Fruit fly (Drosophila melanogaster): Measurements from ENCODE around the gene CG7573.
A peak's percentile ranks its signal among the peaks of the same experiment; 100 is the strongest.

Gene CG7573

DNA sequence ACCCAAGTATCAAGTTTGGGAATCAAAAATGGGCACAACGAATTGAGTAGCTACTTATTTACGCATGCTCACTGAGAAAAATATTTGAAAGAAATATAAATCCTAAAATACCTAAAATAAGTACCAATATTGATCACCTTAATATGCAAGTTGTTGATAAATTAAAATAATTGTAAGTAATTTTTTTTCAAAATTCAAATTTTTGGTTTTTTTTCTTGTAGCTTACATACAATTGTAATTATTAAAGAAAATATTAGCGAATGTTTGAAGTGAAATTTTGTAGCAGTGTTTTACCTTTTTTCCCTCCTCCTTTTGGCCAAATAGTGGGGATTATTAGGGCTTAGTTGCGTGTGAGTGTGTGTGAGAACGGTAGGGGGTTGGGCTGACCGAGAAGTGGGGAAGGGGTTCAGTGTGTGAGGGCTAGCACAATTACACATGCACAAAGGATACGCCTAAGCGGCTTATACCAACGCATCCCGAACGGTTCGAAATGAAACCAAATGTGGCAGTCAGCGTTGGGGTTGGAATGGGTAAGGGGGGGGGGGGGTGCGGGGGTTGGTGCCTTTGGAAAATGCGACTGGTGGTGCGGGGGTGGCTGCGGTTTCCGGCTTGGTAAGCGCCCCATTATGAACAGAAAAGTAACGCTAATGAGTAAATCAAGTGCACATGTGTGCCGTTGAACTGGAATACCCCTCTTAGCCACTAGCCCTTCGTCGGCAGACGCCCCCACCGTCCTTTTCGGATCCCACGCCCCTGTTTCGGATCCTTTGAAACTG is 1.6 kb upstream of the CG7573 start (continued):
- TF ChIP-seq D (optimal IDR thresholded peaks at IDR 0.05) (no peak), D (GFP tag; optimal IDR thresholded peaks at IDR 0.05) (no peak), CG15479 (GFP tag; optimal IDR thresholded peaks at IDR 0.05) (no peak), CkIIα-i1 (GFP tag; IDR thresholded peaks at IDR 0.05) (no peak), CG34376 (GFP tag; optimal IDR thresholded peaks at IDR 0.05) (no peak), jing (GFP tag; optimal IDR thresholded peaks at IDR 0.05) (no peak), Deaf1 (tag; optimal IDR thresholded peaks at IDR 0.05) (no peak), Xrp1 (GFP tag; IDR thresholded peaks at IDR 0.05) (peak; percentile 57), vfl (GFP tag; optimal IDR thresholded peaks at IDR 0.05) (no peak), HmgD (GFP tag; optimal IDR thresholded peaks at IDR 0.05) (no peak), CG5180 (GFP tag; optimal IDR thresholded peaks at IDR 0.05) (no peak), Sin3A (optimal IDR thresholded peaks at IDR 0.05) (no peak), Hmr (GFP tag; optimal IDR thresholded peaks at IDR 0.05) (no peak), CG10267 (tag; optimal IDR thresholded peaks at IDR 0.05) (peak; percentile 54), unpg (GFP tag; optimal IDR thresholded peaks at IDR 0.05) (peak; percentile 47), rib (GFP tag; IDR thresholded peaks at IDR 0.05) (peak; percentile 24; the same call in 1 of the 2 replicates), tx (GFP tag; optimal IDR thresholded peaks at IDR 0.05) (no peak), pzg (GFP tag; optimal IDR thresholded peaks at IDR 0.05) (no peak), run (tag; optimal IDR thresholded peaks at IDR 0.05) (no peak), CG18599 (GFP tag; optimal IDR thresholded peaks at IDR 0.05) (peak; percentile 40), TFAM (GFP tag; optimal IDR thresholded peaks at IDR 0.05) (no peak), Aef1 (GFP tag; IDR thresholded peaks at IDR 0.05) (no peak), CG4617 (GFP tag; optimal IDR thresholded peaks at IDR 0.05; ENCODE audit: borderline replicate concordance) (no peak), CG5953 (GFP tag; IDR thresholded peaks at IDR 0.05) (no peak), CG6272 (GFP tag; IDR thresholded peaks at IDR 0.05) (no peak), CG2120 (GFP tag; optimal IDR thresholded peaks at IDR 0.05) (no peak), en (GFP tag; optimal IDR thresholded peaks at IDR 0.05) (no peak), CG8281 (tag; optimal IDR thresholded peaks at IDR 0.05) (no peak), CG12155 (GFP tag; optimal IDR thresholded peaks at IDR 0.05) (no peak), CG1529 (GFP tag; optimal IDR thresholded peaks at IDR 0.05) (no peak), Elba2 (GFP tag; optimal IDR thresholded peaks at IDR 0.05) (no peak), CG1602 (GFP tag; optimal IDR thresholded peaks at IDR 0.05) (peak; percentile 1), sob (GFP tag; IDR thresholded peaks at IDR 0.05) (no peak), exex (tag; optimal IDR thresholded peaks at IDR 0.05) (no peak), CG14710 (tag; optimal IDR thresholded peaks at IDR 0.05) (peak; percentile 62), Hr39 (optimal IDR thresholded peaks at IDR 0.05) (no peak), CG11093 (GFP tag; IDR thresholded peaks at IDR 0.05) (no peak), CG4282 (GFP tag; optimal IDR thresholded peaks at IDR 0.05) (no peak), CG34224 (GFP tag; IDR thresholded peaks at IDR 0.05; ENCODE audit: partially characterized antibody) (no peak), dmrt99B (tag; optimal IDR thresholded peaks at IDR 0.05) (peak; percentile 55), CG7786 (GFP tag; optimal IDR thresholded peaks at IDR 0.05) (no peak), CG13624 (GFP tag; optimal IDR thresholded peaks at IDR 0.05) (no peak), Eip74EF (GFP tag; optimal IDR thresholded peaks at IDR 0.05) (no peak), CG9609 (GFP tag; optimal IDR thresholded peaks at IDR 0.05) (no peak), sr (GFP tag; IDR thresholded peaks at IDR 0.05) (0 out of 3 replicates have a peak, but pooled peaks have one; percentile 42), aop (GFP tag; IDR thresholded peaks at IDR 0.05) (no peak), CG14667 (GFP tag; IDR thresholded peaks at IDR 0.05) (no peak), ranshi (GFP tag; IDR thresholded peaks at IDR 0.05) (no peak), CG11085 (GFP tag; IDR thresholded peaks at IDR 0.05) (no peak), CG10462 (GFP tag; optimal IDR thresholded peaks at IDR 0.05) (no peak), gce (GFP tag; IDR thresholded peaks at IDR 0.05) (no peak)

Data from whole organism, embryonic.